Fruit fly (Drosophila melanogaster) whole organism, embryonic: Measurements from ENCODE around the gene CG9171.

Experiments
- CG10462 ChIP-seq: fragments of 200-800 bp; sonication (Bioruptor generic); optimal IDR thresholded peaks from 2 replicates; lab custom pipeline; 2016; ENCODE audit warnings: missing biosample characterization, missing genetic modification characterization
- CG10959 ChIP-seq: fragments of 200-800 bp; sonication (Bioruptor generic); IDR thresholded peaks from 2 replicates; pipeline ENCODE4 v1.3.6; 2022; ENCODE audit warnings: missing biosample characterization, missing genetic modification characterization
- CG11398 ChIP-seq: fragments of 200-800 bp; sonication (Bioruptor generic); optimal IDR thresholded peaks from 2 replicates; lab custom pipeline; 2016; ENCODE audit warnings: missing biosample characterization, missing genetic modification characterization
- CG1647 ChIP-seq: fragments of 200-800 bp; sonication (Bioruptor generic); optimal IDR thresholded peaks from 3 replicates; lab custom pipeline; 2016; ENCODE audit warnings: missing biosample characterization, missing genetic modification characterization
- CG17359 ChIP-seq: fragments of 200-800 bp; sonication (Bioruptor generic); optimal IDR thresholded peaks from 3 replicates; lab custom pipeline; 2018; ENCODE audit warnings: missing biosample characterization, mild to moderate bottlenecking, missing genetic modification characterization, moderate library complexity
- CG17385 ChIP-seq: fragments of 200-800 bp; sonication (Bioruptor generic); optimal IDR thresholded peaks from 3 replicates; lab custom pipeline; 2018; ENCODE audit warnings: missing biosample characterization, mild to moderate bottlenecking, missing genetic modification characterization
- CG18476 ChIP-seq: fragments of 200-800 bp; sonication (Bioruptor generic); optimal IDR thresholded peaks from 2 replicates; lab custom pipeline; 2016; ENCODE audit warnings: missing biosample characterization, mild to moderate bottlenecking, missing genetic modification characterization
- CG18599 ChIP-seq: fragments of 200-800 bp; sonication (Bioruptor generic); optimal IDR thresholded peaks from 3 replicates; lab custom pipeline; 2017; ENCODE audit warnings: missing biosample characterization, missing genetic modification characterization, mild to moderate bottlenecking, moderate library complexity, missing genetic modification reagents
- CG2120 ChIP-seq: fragments of 200-800 bp; sonication (Bioruptor generic); optimal IDR thresholded peaks from 3 replicates; lab custom pipeline; 2016; ENCODE audit warnings: missing biosample characterization, missing genetic modification characterization
- CG30403 ChIP-seq: fragments of 200-800 bp; sonication (Bioruptor generic); optimal IDR thresholded peaks from 3 replicates; lab custom pipeline; 2016; ENCODE audit warnings: missing biosample characterization, missing genetic modification characterization
- CG31365 ChIP-seq: fragments of 200-800 bp; sonication (Bioruptor generic); optimal IDR thresholded peaks from 2 replicates; lab custom pipeline; 2018; ENCODE audit warnings: missing biosample characterization, mild to moderate bottlenecking, missing genetic modification characterization
- CG3726 ChIP-seq: fragments of 200-800 bp; sonication (Bioruptor generic); IDR thresholded peaks from 3 replicates; pipeline ENCODE4, ENCODE4 v1.3.6; 2022; ENCODE audit warnings: missing biosample characterization, missing genetic modification characterization
- CG4282 ChIP-seq: fragments of 200-800 bp; sonication (Bioruptor generic); optimal IDR thresholded peaks from 2 replicates; lab custom pipeline; 2016; ENCODE audit warnings: missing biosample characterization, missing genetic modification characterization
- CG43689 ChIP-seq: fragments of 200-800 bp; sonication (Bioruptor generic); IDR thresholded peaks from 2 replicates; pipeline ENCODE4 v1.3.6; 2022; ENCODE audit warnings: missing biosample characterization, missing genetic modification characterization
- CG7372 ChIP-seq: fragments of 200-800 bp; sonication (Bioruptor generic); IDR thresholded peaks from 2 replicates; pipeline ENCODE4 v1.3.6; 2022; ENCODE audit warnings: missing biosample characterization, missing genetic modification characterization
- CG7556 ChIP-seq: fragments of 200-800 bp; sonication (Bioruptor generic); optimal IDR thresholded peaks from 2 replicates; lab custom pipeline; 2017; ENCODE audit warnings: missing biosample characterization, mild to moderate bottlenecking, missing genetic modification characterization
- Chrac-16 ChIP-seq: fragments of 200-800 bp; sonication (Bioruptor generic); optimal IDR thresholded peaks from 3 replicates; lab custom pipeline; 2016; ENCODE audit warnings: missing biosample characterization, missing genetic modification characterization
- Dip3 ChIP-seq: fragments of 200-800 bp; sonication (Bioruptor generic); optimal IDR thresholded peaks from 3 replicates; lab custom pipeline; 2016; ENCODE audit warnings: missing biosample characterization, missing genetic modification characterization
- Gsc ChIP-seq: fragments of 200-800 bp; sonication (Bioruptor generic); IDR thresholded peaks from 2 replicates; pipeline ENCODE4 v1.3.6; 2022; ENCODE audit warnings: missing biosample characterization, missing genetic modification characterization
- HHEX ChIP-seq: fragments of 200-800 bp; sonication (Bioruptor generic); optimal IDR thresholded peaks from 3 replicates; lab custom pipeline; 2017; ENCODE audit warnings: missing biosample characterization, mild to moderate bottlenecking, missing genetic modification characterization, missing genetic modification reagents
- Hey ChIP-seq: fragments of 200-800 bp; sonication (Bioruptor generic); optimal IDR thresholded peaks from 3 replicates; lab custom pipeline; 2018; ENCODE audit warnings: missing biosample characterization, mild to moderate bottlenecking, missing genetic modification characterization
- Mrtf ChIP-seq: fragments of 200-800 bp; sonication (Bioruptor generic); IDR thresholded peaks from 3 replicates; pipeline ENCODE4 v1.3.6; 2022; ENCODE audit warnings: missing biosample characterization, missing genetic modification characterization
- Nf-YB ChIP-seq: fragments of 200-800 bp; sonication (Bioruptor generic); optimal IDR thresholded peaks from 3 replicates; lab custom pipeline; 2019; ENCODE audit warnings: missing biosample characterization, mild to moderate bottlenecking, missing genetic modification characterization, moderate library complexity
- Opbp ChIP-seq: fragments of 200-800 bp; sonication (Bioruptor generic); IDR thresholded peaks from 3 replicates; pipeline ENCODE4 v1.3.6; 2022; ENCODE audit warnings: missing biosample characterization, missing genetic modification characterization; ENCODE audit not compliant: partially characterized antibody
- Side ChIP-seq: fragments of 200-800 bp; sonication (Bioruptor generic); optimal IDR thresholded peaks from 2 replicates; lab custom pipeline; 2016; ENCODE audit warnings: missing biosample characterization, missing genetic modification characterization
- Sox100B ChIP-seq: fragments of 200-800 bp; sonication (Bioruptor generic); optimal IDR thresholded peaks from 3 replicates; lab custom pipeline; 2018; ENCODE audit warnings: missing biosample characterization, mild to moderate bottlenecking, missing genetic modification characterization
- Spps ChIP-seq: fragments of 200-800 bp; sonication (Bioruptor generic); optimal IDR thresholded peaks from 2 replicates; lab custom pipeline; 2018; ENCODE audit warnings: missing biosample characterization, mild to moderate bottlenecking, missing genetic modification characterization
- Ssrp ChIP-seq: fragments of 200-800 bp; sonication (Bioruptor generic); optimal IDR thresholded peaks from 2 replicates; lab custom pipeline; 2018; ENCODE audit warnings: missing biosample characterization, mild to moderate bottlenecking, missing genetic modification characterization, moderate library complexity
- Tbp ChIP-seq: fragments of >200 bp; optimal IDR thresholded peaks from 2 replicates; lab custom pipeline; 2018; ENCODE audit warnings: missing biosample characterization, missing genetic modification characterization
- Trl ChIP-seq, 3 experiments: fragments of >200 bp in 2 of 3; fragments of 200-800 bp in 1 of 3; sonication (Bioruptor generic) in 1 of 3; optimal IDR thresholded peaks; 2 replicates in 1 of 3; 3 replicates in 2 of 3; lab custom pipeline; 2016 to 2017; ENCODE audit warnings: missing biosample characterization in 1 of 3, missing genetic modification characterization in 1 of 3
- YL-1 ChIP-seq: fragments of 200-800 bp; sonication (Bioruptor generic); optimal IDR thresholded peaks from 3 replicates; lab custom pipeline; 2017; ENCODE audit warnings: missing biosample characterization, mild to moderate bottlenecking, missing genetic modification characterization
- bigmax ChIP-seq: fragments of 200-800 bp; sonication (Bioruptor generic); optimal IDR thresholded peaks from 2 replicates; lab custom pipeline; 2018; ENCODE audit warnings: missing biosample characterization, mild to moderate bottlenecking, missing genetic modification characterization
- btn ChIP-seq: fragments of 200-800 bp; sonication (Bioruptor generic); optimal IDR thresholded peaks from 2 replicates; lab custom pipeline; 2016; ENCODE audit warnings: missing biosample characterization, missing genetic modification characterization
- chif ChIP-seq, 2 experiments: fragments of 200-800 bp; sonication (Bioruptor generic); optimal IDR thresholded peaks; 3 replicates each; lab custom pipeline; 2016; ENCODE audit warnings: missing biosample characterization in 2 of 2, missing genetic modification characterization in 2 of 2
- crc ChIP-seq: fragments of 200-800 bp; sonication (Bioruptor generic); optimal IDR thresholded peaks from 2 replicates; lab custom pipeline; 2016; ENCODE audit warnings: missing biosample characterization, missing genetic modification characterization
- dmrt11E ChIP-seq: fragments of 200-800 bp; sonication (Bioruptor generic); optimal IDR thresholded peaks from 3 replicates; lab custom pipeline; 2018; ENCODE audit warnings: missing biosample characterization, mild to moderate bottlenecking, missing genetic modification characterization, moderate library complexity
- ems ChIP-seq: fragments of 200-800 bp; sonication (Bioruptor generic); optimal IDR thresholded peaks from 3 replicates; lab custom pipeline; 2016; ENCODE audit warnings: missing biosample characterization, missing genetic modification characterization
- fru ChIP-seq: fragments of >200 bp; optimal IDR thresholded peaks from 2 replicates; lab custom pipeline; 2017
- her ChIP-seq: fragments of 200-800 bp; sonication (Bioruptor generic); optimal IDR thresholded peaks from 2 replicates; lab custom pipeline; 2016; ENCODE audit warnings: missing biosample characterization, missing genetic modification characterization
- mirr ChIP-seq: fragments of 200-800 bp; sonication (Bioruptor generic); optimal IDR thresholded peaks from 3 replicates; lab custom pipeline; 2018; ENCODE audit warnings: missing biosample characterization, mild to moderate bottlenecking, missing genetic modification characterization
- pita ChIP-seq: fragments of 200-800 bp; sonication (Bioruptor generic); optimal IDR thresholded peaks from 2 replicates; lab custom pipeline; 2017; ENCODE audit warnings: missing biosample characterization, mild to moderate bottlenecking, missing genetic modification characterization
- ranshi ChIP-seq: fragments of 200-800 bp; sonication (Bioruptor generic); IDR thresholded peaks from 2 replicates; pipeline ENCODE4 v1.3.6; 2022; ENCODE audit warnings: missing biosample characterization, missing genetic modification characterization
- repo ChIP-seq: fragments of 200-800 bp; sonication (Bioruptor generic); optimal IDR thresholded peaks from 2 replicates; lab custom pipeline; 2016; ENCODE audit warnings: missing biosample characterization, missing genetic modification characterization
- sens-2 ChIP-seq: fragments of 200-800 bp; sonication (Bioruptor generic); IDR thresholded peaks from 2 replicates; pipeline ENCODE4 v1.3.6; 2022; ENCODE audit warnings: missing biosample characterization, missing genetic modification characterization
- sima ChIP-seq: fragments of 200-800 bp; sonication (Bioruptor generic); optimal IDR thresholded peaks from 2 replicates; lab custom pipeline; 2016; ENCODE audit warnings: missing biosample characterization, missing genetic modification characterization
- slp2 ChIP-seq: fragments of 200-800 bp; sonication (Bioruptor generic); optimal IDR thresholded peaks from 2 replicates; lab custom pipeline; 2016; ENCODE audit warnings: missing biosample characterization, missing genetic modification characterization
- stwl ChIP-seq: fragments of 200-800 bp; sonication (Bioruptor generic); optimal IDR thresholded peaks from 3 replicates; lab custom pipeline; 2018; ENCODE audit warnings: missing biosample characterization, mild to moderate bottlenecking, missing genetic modification characterization, moderate library complexity
- tin ChIP-seq: fragments of 200-800 bp; sonication (Bioruptor generic); optimal IDR thresholded peaks from 3 replicates; lab custom pipeline; 2016; ENCODE audit warnings: missing biosample characterization, missing genetic modification characterization
- tx ChIP-seq: fragments of 200-800 bp; sonication (Bioruptor generic); optimal IDR thresholded peaks from 2 replicates; lab custom pipeline; 2016; ENCODE audit warnings: missing biosample characterization, missing genetic modification characterization
- unc-4 ChIP-seq: fragments of 200-800 bp; sonication (Bioruptor generic); IDR thresholded peaks from 2 replicates; pipeline ENCODE4 v1.3.6; 2022; ENCODE audit warnings: missing biosample characterization, missing genetic modification characterization; ENCODE audit not compliant: partially characterized antibody
- unpg ChIP-seq: fragments of 200-800 bp; sonication (Bioruptor generic); optimal IDR thresholded peaks from 3 replicates; lab custom pipeline; 2018; ENCODE audit warnings: missing biosample characterization, mild to moderate bottlenecking, missing genetic modification characterization, moderate library complexity
- yki ChIP-seq: fragments of >200 bp; optimal IDR thresholded peaks from 3 replicates; lab custom pipeline; 2018
- zen2 ChIP-seq: fragments of 200-800 bp; sonication (Bioruptor generic); IDR thresholded peaks from 3 replicates; pipeline ENCODE4 v1.3.6; 2022; ENCODE audit warnings: missing biosample characterization, missing genetic modification characterization; ENCODE audit not compliant: partially characterized antibody

The CG9171 gene

DNA sequence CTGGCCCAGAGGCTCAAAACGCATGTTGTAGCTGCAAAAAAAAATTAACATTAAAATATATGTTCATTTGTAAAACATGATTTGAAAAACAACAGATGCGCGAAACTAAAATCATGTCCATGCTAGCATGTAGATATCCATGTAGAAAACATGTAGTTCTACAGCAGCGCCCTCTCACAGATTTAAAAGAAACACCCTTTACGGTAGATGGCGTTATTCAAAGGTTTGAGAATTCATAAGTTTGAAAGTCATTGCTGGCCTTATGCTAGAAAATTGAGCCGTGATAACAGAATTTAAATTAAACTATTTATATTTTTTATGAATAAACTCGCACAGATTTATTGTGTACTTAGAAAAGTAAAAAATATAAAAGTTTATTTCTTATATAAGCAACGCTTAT is 28.9 kb downstream of the CG9171 start (continued):
- TF ChIP-seq fru (lab: Kevin White, UChicago) = no peak
- TF ChIP-seq unpg (GFP tag; lab: Kevin White, UChicago) = no peak
- no peak for TF ChIP-seq mirr (GFP tag; lab: Kevin White, UChicago)
- no peak for TF ChIP-seq CG7372 (GFP tag; lab: Robert Waterston, UW)
- TF ChIP-seq tx = no peak
- TF ChIP-seq crc (GFP tag; lab: Kevin White, UChicago) = no peak
- no peak for TF ChIP-seq Nf-YB (GFP tag; lab: Kevin White, UChicago)
- TF ChIP-seq Spps (tag; lab: Kevin White, UChicago) = no peak
- TF ChIP-seq CG43689 (GFP tag; lab: Robert Waterston, UW) = no peak
- peak; percentile 78 for TF ChIP-seq stwl
- TF ChIP-seq CG10462 (GFP tag; lab: Kevin White, UChicago) = no peak
- TF ChIP-seq CG11398 (GFP tag; lab: Kevin White, UChicago) = no peak
- no peak for TF ChIP-seq CG1647 (GFP tag; lab: Kevin White, UChicago)
- TF ChIP-seq CG10959 = no peak
- TF ChIP-seq ems (GFP tag; lab: Kevin White, UChicago) = no peak
- TF ChIP-seq Chrac-16 (GFP tag; lab: Kevin White, UChicago) = peak; percentile 69
- TF ChIP-seq pita (GFP tag; lab: Kevin White, UChicago) = peak; percentile 20
- no peak for TF ChIP-seq sima (GFP tag; lab: Kevin White, UChicago)
- no peak for TF ChIP-seq zen2 (GFP tag; lab: Robert Waterston, UW)
- TF ChIP-seq slp2 (GFP tag; lab: Kevin White, UChicago) = no peak
- no peak for TF ChIP-seq sens-2 (GFP tag; lab: Robert Waterston, UW)
- TF ChIP-seq CG30403 (GFP tag; lab: Kevin White, UChicago) = peak; percentile 26
- no peak for TF ChIP-seq YL-1
- TF ChIP-seq CG17359 = no peak
- TF ChIP-seq bigmax (GFP tag; lab: Kevin White, UChicago) = no peak
- peak; percentile 30 for TF ChIP-seq tin (GFP tag; lab: Kevin White, UChicago)
- TF ChIP-seq CG3726 = no peak
- TF ChIP-seq CG18476 (GFP tag; lab: Kevin White, UChicago) = no peak
- TF ChIP-seq Sox100B (GFP tag; lab: Kevin White, UChicago) = no peak
- peak; percentile 29 for TF ChIP-seq CG2120
- TF ChIP-seq Gsc (GFP tag; lab: Robert Waterston, UW) = no peak
- no peak for TF ChIP-seq Side (GFP tag; lab: Kevin White, UChicago)
- no peak for TF ChIP-seq dmrt11E (tag; lab: Kevin White, UChicago)
- peak; percentile 65; the same call in 1 of the 3 replicates for TF ChIP-seq Mrtf (GFP tag; lab: Robert Waterston, UW)
- TF ChIP-seq CG4282 = no peak
- TF ChIP-seq CG17385 = no peak
- TF ChIP-seq unc-4 (GFP tag; lab: Robert Waterston, UW) = no peak
- no peak for TF ChIP-seq her
- no peak for TF ChIP-seq repo (GFP tag; lab: Kevin White, UChicago)
- TF ChIP-seq Trl (optimal IDR thresholded peaks at IDR 0.05; lab: Kevin White, UChicago) = no peak
- TF ChIP-seq Trl (GFP tag; optimal IDR thresholded peaks at IDR 0.05; lab: Kevin White, UChicago) = peak; percentile 13
- no peak for TF ChIP-seq btn (GFP tag; lab: Kevin White, UChicago)
- no peak for TF ChIP-seq CG7556 (GFP tag; lab: Kevin White, UChicago)
- TF ChIP-seq Hey (tag; lab: Kevin White, UChicago) = no peak
- TF ChIP-seq ranshi (GFP tag; lab: Robert Waterston, UW) = no peak
- TF ChIP-seq yki (lab: Kevin White, UChicago) = peak; percentile 52
- no peak for TF ChIP-seq Tbp (GFP tag; lab: Kevin White, UChicago)
- peak; percentile 78; the same call in 2 of the 3 replicates for TF ChIP-seq Opbp (GFP tag; lab: Robert Waterston, UW)
- no peak for TF ChIP-seq HHEX (GFP tag; lab: Kevin White, UChicago)
- no peak for TF ChIP-seq CG18599 (GFP tag; lab: Kevin White, UChicago)
- no peak for TF ChIP-seq Dip3 (GFP tag; lab: Kevin White, UChicago)
- no peak for TF ChIP-seq CG31365 (tag; lab: Kevin White, UChicago)
- no peak for TF ChIP-seq Ssrp
- peak in 1 of 2 experiments; percentile 49 for TF ChIP-seq chif (GFP tag; optimal IDR thresholded peaks at IDR 0.05; lab: Kevin White, UChicago)
